Comparison of ENCODE assay signal across 6 worm cellular contexts in genomic region chrV:777285-777684, ce11.
TF ChIP-seq lines count a peak whose summit lies in the region.

Gene R09E12.9 (plus strand): TSS chrV:777600.

TF ChIP-seq in whole organism, L1 larva, 84 proteins besides CTCF, POLR2A, EP300 and RAD21 (continues in another document):
- no peak for TF ChIP-seq nhr-11 (tag; optimal IDR thresholded peaks at IDR 0.05; lab: Kevin White, UChicago)
- TF ChIP-seq fos-1 (tag; optimal IDR thresholded peaks at IDR 0.05; lab: Kevin White, UChicago), result no peak
- TF ChIP-seq elt-2 (tag; optimal IDR thresholded peaks at IDR 0.05; lab: Kevin White, UChicago), result no peak
- TF ChIP-seq nhr-12 (tag; optimal IDR thresholded peaks at IDR 0.05; lab: Kevin White, UChicago), result no peak
- TF ChIP-seq ceh-8 (GFP tag; optimal IDR thresholded peaks at IDR 0.05; lab: Kevin White, UChicago), result no peak
- TF ChIP-seq irx-1 (tag; optimal IDR thresholded peaks at IDR 0.05; lab: Kevin White, UChicago), result no peak
- no peak for TF ChIP-seq pqm-1 (tag; optimal IDR thresholded peaks at IDR 0.05; lab: Kevin White, UChicago)
- no peak for TF ChIP-seq alr-1 (tag; optimal IDR thresholded peaks at IDR 0.05; lab: Kevin White, UChicago; ENCODE audit: borderline replicate concordance)
- TF ChIP-seq elt-3 (tag; optimal IDR thresholded peaks at IDR 0.05; lab: Kevin White, UChicago), result peak in 1 of 6 experiments; percentile 27
- no peak for TF ChIP-seq fkh-8 (tag; optimal IDR thresholded peaks at IDR 0.05; lab: Kevin White, UChicago)
- TF ChIP-seq C04F5.9 (tag; optimal IDR thresholded peaks at IDR 0.05; lab: Kevin White, UChicago), result no peak
- TF ChIP-seq xbp-1 (tag; optimal IDR thresholded peaks at IDR 0.05; lab: Kevin White, UChicago), result no peak
- TF ChIP-seq lin-13 (GFP tag; optimal IDR thresholded peaks at IDR 0.05; lab: Kevin White, UChicago), result no peak
- no peak for TF ChIP-seq C16A3.4 (tag; optimal IDR thresholded peaks at IDR 0.05; lab: Kevin White, UChicago)
- TF ChIP-seq C34B4.2 (tag; optimal IDR thresholded peaks at IDR 0.05; lab: Kevin White, UChicago), result no peak
- no peak for TF ChIP-seq nhr-84 (tag; optimal IDR thresholded peaks at IDR 0.05; lab: Kevin White, UChicago)

TF ChIP-seq in whole organism, L2 larva, 48 proteins besides CTCF, POLR2A, EP300 and RAD21:
- TF ChIP-seq snpc-4 (tag; optimal IDR thresholded peaks at IDR 0.05; lab: Kevin White, UChicago) (no peak), fos-1 (tag; optimal IDR thresholded peaks at IDR 0.05; lab: Kevin White, UChicago) (no peak), lsy-2 (tag; optimal IDR thresholded peaks at IDR 0.05; lab: Kevin White, UChicago) (peak in 1 of 2 experiments; percentile 26), gmeb-1 (tag; optimal IDR thresholded peaks at IDR 0.05; lab: Kevin White, UChicago) (no peak), nhr-237 (tag; optimal IDR thresholded peaks at IDR 0.05; lab: Kevin White, UChicago) (peak; percentile 15), nhr-21 (tag; optimal IDR thresholded peaks at IDR 0.05; lab: Kevin White, UChicago) (peak; percentile 24), nhr-25 (tag; optimal IDR thresholded peaks at IDR 0.05; lab: Kevin White, UChicago) (peak; percentile 10), C34F6.9 (tag; optimal IDR thresholded peaks at IDR 0.05; lab: Kevin White, UChicago) (no peak), ceh-82 (tag; optimal IDR thresholded peaks at IDR 0.05; lab: Kevin White, UChicago) (no peak), sma-3 (GFP tag; optimal IDR thresholded peaks at IDR 0.05; lab: Kevin White, UChicago) (peak; percentile 0), nhr-77 (tag; optimal IDR thresholded peaks at IDR 0.05; lab: Kevin White, UChicago) (peak; percentile 95), mbf-1 (tag; optimal IDR thresholded peaks at IDR 0.05; lab: Kevin White, UChicago) (no peak), peb-1 (tag; optimal IDR thresholded peaks at IDR 0.05; lab: Kevin White, UChicago) (no peak)
TF ChIP-seq in whole organism, L2 larva: peak in this region for 6.

TF ChIP-seq in whole organism, L3 larva, 47 proteins besides CTCF, POLR2A, EP300 and RAD21 (continues in another document):
- TF ChIP-seq nhr-67 (tag; optimal IDR thresholded peaks at IDR 0.05; lab: Kevin White, UChicago) (no peak), unc-39 (tag; optimal IDR thresholded peaks at IDR 0.05; lab: Kevin White, UChicago) (no peak), lsy-12 (tag; optimal IDR thresholded peaks at IDR 0.05; lab: Kevin White, UChicago) (no peak), ceh-16 (tag; optimal IDR thresholded peaks at IDR 0.05; lab: Kevin White, UChicago) (no peak), snpc-4 (tag; optimal IDR thresholded peaks at IDR 0.05; lab: Kevin White, UChicago) (no peak), elt-3 (tag; optimal IDR thresholded peaks at IDR 0.05; lab: Kevin White, UChicago) (no peak), R02D3.7 (tag; optimal IDR thresholded peaks at IDR 0.05; lab: Kevin White, UChicago) (no peak), pqm-1 (tag; optimal IDR thresholded peaks at IDR 0.05; lab: Kevin White, UChicago) (no peak), hmg-11 (tag; optimal IDR thresholded peaks at IDR 0.05; lab: Kevin White, UChicago) (no peak), zag-1 (tag; optimal IDR thresholded peaks at IDR 0.05; lab: Kevin White, UChicago) (no peak), ztf-11 (tag; optimal IDR thresholded peaks at IDR 0.05; lab: Kevin White, UChicago) (no peak), jun-1 (tag; optimal IDR thresholded peaks at IDR 0.05; lab: Kevin White, UChicago) (no peak), nfya-1 (tag; optimal IDR thresholded peaks at IDR 0.05; lab: Kevin White, UChicago; ENCODE audit: insufficient read depth) (peak; percentile 31), fos-1 (tag; optimal IDR thresholded peaks at IDR 0.05; lab: Kevin White, UChicago) (no peak), nhr-23 (tag; optimal IDR thresholded peaks at IDR 0.05; lab: Kevin White, UChicago) (peak; percentile 45), nhr-237 (tag; optimal IDR thresholded peaks at IDR 0.05; lab: Kevin White, UChicago) (no peak), ama-1 (optimal IDR thresholded peaks at IDR 0.05; lab: Kevin White, UChicago) (no peak), ceh-9 (tag; optimal IDR thresholded peaks at IDR 0.05; lab: Kevin White, UChicago) (no peak)

TF ChIP-seq in whole organism, L4 larva, 104 proteins besides CTCF, POLR2A, EP300 and RAD21 (continues in another document):
- TF ChIP-seq nhr-25 (tag; optimal IDR thresholded peaks at IDR 0.05; lab: Kevin White, UChicago; ENCODE audit: borderline replicate concordance, insufficient read depth) (no peak), tra-1 (GFP tag; IDR thresholded peaks at IDR 0.05; lab: Robert Waterston, UW) (no peak), set-16 (GFP tag; IDR thresholded peaks at IDR 0.05; lab: Robert Waterston, UW) (no peak), dpl-1 (GFP tag; optimal IDR thresholded peaks at IDR 0.05; lab: Kevin White, UChicago) (peak; percentile 3), lin-13 (GFP tag; optimal IDR thresholded peaks at IDR 0.05; lab: Kevin White, UChicago) (no peak), nhr-42 (GFP tag; IDR thresholded peaks at IDR 0.05; lab: Robert Waterston, UW) (peak; percentile 95), duxl-1 (tag; optimal IDR thresholded peaks at IDR 0.05; lab: Kevin White, UChicago; ENCODE audit: poor library complexity) (peak; percentile 20), nhr-6 (tag; optimal IDR thresholded peaks at IDR 0.05; lab: Kevin White, UChicago) (no peak), snpc-1.2 (GFP tag; IDR thresholded peaks at IDR 0.05; lab: Robert Waterston, UW) (no peak), ceh-28 (tag; optimal IDR thresholded peaks at IDR 0.05; lab: Kevin White, UChicago) (no peak), dve-1 (tag; optimal IDR thresholded peaks at IDR 0.05; lab: Kevin White, UChicago; ENCODE audit: insufficient read depth) (no peak), T20F7.1 (GFP tag; optimal IDR thresholded peaks at IDR 0.05; lab: Kevin White, UChicago) (no peak), egl-43 (GFP tag; IDR thresholded peaks at IDR 0.05; lab: Robert Waterston, UW) (no peak), nhr-77 (tag; optimal IDR thresholded peaks at IDR 0.05; lab: Kevin White, UChicago) (peak; percentile 100), ceh-44 (GFP tag; IDR thresholded peaks at IDR 0.05; lab: Robert Waterston, UW) (no peak), lin-1 (GFP tag; IDR thresholded peaks at IDR 0.05; lab: Robert Waterston, UW) (no peak), ces-1 (GFP tag; optimal IDR thresholded peaks at IDR 0.05; lab: Kevin White, UChicago) (no peak), zip-11 (GFP tag; IDR thresholded peaks at IDR 0.05; lab: Robert Waterston, UW) (no peak)

TF ChIP-seq in whole organism, mixed stage, embryonic, 35 proteins besides CTCF, POLR2A, EP300 and RAD21:
- TF ChIP-seq elt-1 (tag; optimal IDR thresholded peaks at IDR 0.05; lab: Kevin White, UChicago; ENCODE audit: borderline replicate concordance, insufficient read depth), result no peak
- TF ChIP-seq nhr-28 (tag; optimal IDR thresholded peaks at IDR 0.05; lab: Kevin White, UChicago), result peak; percentile 83
TF ChIP-seq in whole organism, mixed stage, embryonic: peak in this region for 1.

TF ChIP-seq in whole organism, young adult, 124 proteins besides CTCF, POLR2A, EP300 and RAD21:
- no peak for TF ChIP-seq sdz-38 (tag; optimal IDR thresholded peaks at IDR 0.05; lab: Kevin White, UChicago)
- TF ChIP-seq somi-1 (GFP tag; optimal IDR thresholded peaks at IDR 0.05; lab: Kevin White, UChicago), result no peak
- peak; percentile 3 for TF ChIP-seq nhr-80 (tag; optimal IDR thresholded peaks at IDR 0.05; lab: Kevin White, UChicago)
- peak; percentile 52; the same call in 1 of the 2 replicates for TF ChIP-seq hmg-1.2 (GFP tag; IDR thresholded peaks at IDR 0.05; lab: Robert Waterston, UW)
- no peak for TF ChIP-seq aptf-2 (GFP tag; conservative IDR thresholded peaks at IDR 0.05; lab: Robert Waterston, UW)
- TF ChIP-seq xnd-1 (tag; optimal IDR thresholded peaks at IDR 0.05; lab: Kevin White, UChicago), result no peak
- TF ChIP-seq chd-7 (tag; optimal IDR thresholded peaks at IDR 0.05; lab: Kevin White, UChicago), result no peak
- TF ChIP-seq die-1 (tag; optimal IDR thresholded peaks at IDR 0.05; lab: Kevin White, UChicago), result no peak
- no peak for TF ChIP-seq madf-6 (GFP tag; IDR thresholded peaks at IDR 0.05; lab: Robert Waterston, UW)
- no peak for TF ChIP-seq ekl-4 (GFP tag; IDR thresholded peaks at IDR 0.05; lab: Robert Waterston, UW)
TF ChIP-seq in whole organism, young adult: peak in this region for 2.
